Worm (Caenorhabditis elegans): ENCODE measurements around the gene npp-24.

npp-24 gene

ce11 chrII:5518910-5519309 is 13.2 kb downstream of the npp-24 start, which contains the start of gene ZK177.2:
ZK177.2 (plus strand) TSS chrII:5519210.
- no peak for TF ChIP-seq nhr-10 (tag; optimal IDR thresholded peaks at IDR 0.05)

DNA sequence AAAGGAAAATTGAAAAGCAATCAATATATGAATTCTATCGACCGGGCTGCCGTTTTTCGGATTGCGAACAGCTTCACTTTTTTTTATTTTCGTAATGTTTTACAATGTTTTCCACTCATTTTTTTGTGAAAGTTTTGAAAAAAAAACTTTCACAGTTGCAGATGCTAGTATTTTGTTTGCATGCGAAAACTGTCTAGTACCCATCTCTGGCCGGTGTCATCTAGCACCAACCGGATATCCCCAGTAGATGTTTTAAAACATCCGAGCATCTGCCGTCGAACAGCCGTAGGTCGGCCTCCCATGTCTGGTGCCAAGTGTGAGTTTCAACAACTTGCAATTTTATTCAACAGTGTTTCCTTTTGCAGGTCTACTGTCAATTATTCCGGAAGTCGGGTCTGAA is 15.7 kb downstream of the npp-24 start, which contains the start of gene ZK177.12:
ZK177.12 (plus strand) TSS at position 301 of the 400 bp plus-strand sequence.
- TF ChIP-seq nhr-237 (tag; optimal IDR thresholded peaks at IDR 0.05) (no peak), gmeb-1 (tag; optimal IDR thresholded peaks at IDR 0.05) (no peak), ztf-4 (tag; optimal IDR thresholded peaks at IDR 0.05) (no peak), nhr-10 (tag; optimal IDR thresholded peaks at IDR 0.05) (no peak), alr-1 (tag; optimal IDR thresholded peaks at IDR 0.05) (no peak), snpc-4 (tag; optimal IDR thresholded peaks at IDR 0.05) (no peak), nhr-21 (tag; optimal IDR thresholded peaks at IDR 0.05) (no peak), R02D3.7 (tag; optimal IDR thresholded peaks at IDR 0.05) (no peak), F13H6.1 (tag; optimal IDR thresholded peaks at IDR 0.05) (no peak), ztf-11 (tag; optimal IDR thresholded peaks at IDR 0.05) (no peak), nhr-25 (tag; optimal IDR thresholded peaks at IDR 0.05) (no peak)

ce11 chrII:5522637-5523036 is 17.0 kb downstream of the npp-24 start, which contains the start of gene ZK177.11:
ZK177.11 (plus strand) TSS chrII:5522937.
- TF ChIP-seq mdl-1 (tag; optimal IDR thresholded peaks at IDR 0.05) (no peak), gmeb-1 (tag; optimal IDR thresholded peaks at IDR 0.05) (no peak), nhr-237 (tag; optimal IDR thresholded peaks at IDR 0.05) (no peak), unc-39 (tag; optimal IDR thresholded peaks at IDR 0.05) (no peak), nhr-10 (tag; optimal IDR thresholded peaks at IDR 0.05) (no peak), peb-1 (tag; optimal IDR thresholded peaks at IDR 0.05) (no peak), mbf-1 (tag; optimal IDR thresholded peaks at IDR 0.05) (no peak), nhr-11 (tag; optimal IDR thresholded peaks at IDR 0.05) (no peak), lsy-2 (tag; optimal IDR thresholded peaks at IDR 0.05) (no peak), skn-1 (tag; optimal IDR thresholded peaks at IDR 0.05) (no peak), snpc-4 (tag; optimal IDR thresholded peaks at IDR 0.05) (no peak), nhr-129 (tag; optimal IDR thresholded peaks at IDR 0.05) (no peak), nhr-25 (tag; optimal IDR thresholded peaks at IDR 0.05) (no peak), R02D3.7 (tag; optimal IDR thresholded peaks at IDR 0.05) (no peak)

DNA sequence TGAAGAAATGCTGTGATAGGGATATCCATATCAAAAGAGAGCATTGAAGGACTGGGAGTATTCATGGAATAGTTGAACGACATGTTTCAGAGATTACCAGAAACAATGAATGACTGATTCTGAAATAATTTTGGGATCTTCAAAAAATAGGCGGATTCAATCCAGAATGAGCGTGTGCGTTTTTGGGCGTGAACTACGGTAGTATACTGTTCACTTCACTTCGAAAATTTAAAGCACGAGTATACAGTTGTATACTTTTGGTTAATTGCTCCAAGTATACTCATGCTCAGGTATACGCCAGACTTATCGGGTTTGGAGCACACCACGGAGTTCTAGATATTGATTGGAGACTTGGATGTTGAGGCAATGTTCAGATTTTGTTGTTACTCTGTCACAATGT is 19.6 kb downstream of the npp-24 start, which contains the start of gene tbx-35:
tbx-35 (minus strand) TSS at position 101 of the 400 bp plus-strand sequence.
- TF ChIP-seq sma-3 (GFP tag; optimal IDR thresholded peaks at IDR 0.05) (no peak), nhr-21 (tag; optimal IDR thresholded peaks at IDR 0.05) (no peak), unc-55 (GFP tag; optimal IDR thresholded peaks at IDR 0.05) (no peak), ztf-1 (GFP tag; conservative IDR thresholded peaks at IDR 0.05) (no peak)

- TF ChIP-seq nhr-237 (tag; optimal IDR thresholded peaks at IDR 0.05), result no peak
- TF ChIP-seq elt-1 (tag; optimal IDR thresholded peaks at IDR 0.05), result no peak
- no peak for TF ChIP-seq ztf-11 (tag; optimal IDR thresholded peaks at IDR 0.05)
- TF ChIP-seq crh-2 (tag; optimal IDR thresholded peaks at IDR 0.05), result no peak
- no peak for TF ChIP-seq nhr-23 (tag; optimal IDR thresholded peaks at IDR 0.05)
- no peak for TF ChIP-seq mbf-1 (tag; optimal IDR thresholded peaks at IDR 0.05)
- TF ChIP-seq elt-3 (tag; optimal IDR thresholded peaks at IDR 0.05), result no peak
- no peak for TF ChIP-seq ama-1 (optimal IDR thresholded peaks at IDR 0.05)
- TF ChIP-seq C34F6.9 (tag; optimal IDR thresholded peaks at IDR 0.05), result no peak
- no peak for TF ChIP-seq mab-5 (tag; optimal IDR thresholded peaks at IDR 0.05)
- TF ChIP-seq lin-13 (GFP tag; optimal IDR thresholded peaks at IDR 0.05), result no peak
- TF ChIP-seq ztf-4 (tag; optimal IDR thresholded peaks at IDR 0.05), result no peak
- no peak for TF ChIP-seq mdl-1 (tag; optimal IDR thresholded peaks at IDR 0.05)
- TF ChIP-seq Y55F3AM.14 (GFP tag; optimal IDR thresholded peaks at IDR 0.05), result no peak
Measured at ce11 chrII:5527841-5528240, 22.2 kb downstream of the npp-24 start, which contains the start of gene ZK177.1. ZK177.1 (plus strand) TSS chrII:5528141.

- TF ChIP-seq egl-27 (tag; optimal IDR thresholded peaks at IDR 0.05) (no peak), sma-3 (GFP tag; optimal IDR thresholded peaks at IDR 0.05) (no peak), elt-1 (tag; optimal IDR thresholded peaks at IDR 0.05) (no peak), elt-3 (tag; optimal IDR thresholded peaks at IDR 0.05) (no peak), sma-9 (GFP tag; optimal IDR thresholded peaks at IDR 0.05) (no peak), sma-9 (tag; optimal IDR thresholded peaks at IDR 0.05) (no peak), nhr-6 (tag; optimal IDR thresholded peaks at IDR 0.05) (no peak), alr-1 (tag; optimal IDR thresholded peaks at IDR 0.05) (no peak), ztf-11 (tag; optimal IDR thresholded peaks at IDR 0.05) (no peak), sem-4 (tag; optimal IDR thresholded peaks at IDR 0.05) (no peak), lin-11 (tag; optimal IDR thresholded peaks at IDR 0.05) (no peak)
Measured at ce11 chrII:5531855-5532328, 26.2 kb downstream of the npp-24 start, which contains the start of gene C17C3.9. C17C3.9 (minus strand) TSS chrII:5532278.
